Fruit fly (Drosophila melanogaster) whole organism, embryonic: ENCODE measurements around the gene mGluR.
A peak's percentile ranks its signal among the peaks of the same experiment; 100 is the strongest.

Experiments
- Ada2b ChIP-seq: fragments of 200-800 bp; sonication (Bioruptor generic); IDR thresholded peaks from 2 replicates; pipeline ENCODE4 v1.3.6; 2022; ENCODE audit warnings: missing biosample characterization, missing genetic modification characterization
- Atf6 ChIP-seq: fragments of 200-800 bp; sonication (Bioruptor generic); IDR thresholded peaks from 2 replicates; pipeline ENCODE4 v1.3.6; 2022; ENCODE audit warnings: missing biosample characterization, missing genetic modification characterization
- CG14710 ChIP-seq: fragments of 200-800 bp; sonication (Bioruptor generic); optimal IDR thresholded peaks from 3 replicates; lab custom pipeline; 2019; ENCODE audit warnings: missing biosample characterization, mild to moderate bottlenecking, missing genetic modification characterization, moderate library complexity
- CG1529 ChIP-seq: fragments of 200-800 bp; sonication (Bioruptor generic); optimal IDR thresholded peaks from 3 replicates; lab custom pipeline; 2018; ENCODE audit warnings: missing biosample characterization, missing genetic modification characterization
- CG1602 ChIP-seq: fragments of 200-800 bp; sonication (Bioruptor generic); optimal IDR thresholded peaks from 3 replicates; lab custom pipeline; 2016; ENCODE audit warnings: missing biosample characterization, missing genetic modification characterization
- CG18476 ChIP-seq: fragments of 200-800 bp; sonication (Bioruptor generic); optimal IDR thresholded peaks from 2 replicates; lab custom pipeline; 2016; ENCODE audit warnings: missing biosample characterization, mild to moderate bottlenecking, missing genetic modification characterization
- CG4282 ChIP-seq: fragments of 200-800 bp; sonication (Bioruptor generic); optimal IDR thresholded peaks from 2 replicates; lab custom pipeline; 2016; ENCODE audit warnings: missing biosample characterization, missing genetic modification characterization
- CG4360 ChIP-seq: fragments of 200-800 bp; sonication (Bioruptor generic); IDR thresholded peaks from 2 replicates; pipeline ENCODE4 v1.3.6; 2022; ENCODE audit warnings: missing biosample characterization, missing genetic modification characterization
- CG43689 ChIP-seq: fragments of 200-800 bp; sonication (Bioruptor generic); IDR thresholded peaks from 2 replicates; pipeline ENCODE4 v1.3.6; 2022; ENCODE audit warnings: missing biosample characterization, missing genetic modification characterization
- CG4424 ChIP-seq: fragments of 200-800 bp; sonication (Bioruptor generic); optimal IDR thresholded peaks from 3 replicates; lab custom pipeline; 2016; ENCODE audit warnings: missing biosample characterization, missing genetic modification characterization
- CG5180 ChIP-seq: fragments of 200-800 bp; sonication (Bioruptor generic); optimal IDR thresholded peaks from 3 replicates; lab custom pipeline; 2017; ENCODE audit warnings: missing biosample characterization, missing genetic modification characterization, mild to moderate bottlenecking, moderate library complexity, missing genetic modification reagents
- CG6813 ChIP-seq: fragments of 200-800 bp; sonication (Bioruptor generic); optimal IDR thresholded peaks from 2 replicates; lab custom pipeline; 2017; ENCODE audit warnings: missing biosample characterization, missing genetic modification characterization, mild to moderate bottlenecking, moderate library complexity, missing genetic modification reagents
- CG8359 ChIP-seq: fragments of 200-800 bp; sonication (Bioruptor generic); optimal IDR thresholded peaks from 2 replicates; lab custom pipeline; 2017; ENCODE audit warnings: missing biosample characterization, mild to moderate bottlenecking, missing genetic modification characterization, borderline replicate concordance
- CG9817 ChIP-seq: fragments of 200-800 bp; sonication (Bioruptor generic); optimal IDR thresholded peaks from 2 replicates; lab custom pipeline; 2018; ENCODE audit warnings: missing biosample characterization, mild to moderate bottlenecking, missing genetic modification characterization, moderate library complexity
- D ChIP-seq, 2 experiments: fragments of 200-800 bp in 1 of 2; fragments of >200 bp in 1 of 2; sonication (Bioruptor generic) in 1 of 2; optimal IDR thresholded peaks; 2 replicates in 1 of 2; 3 replicates in 1 of 2; lab custom pipeline; 2017; ENCODE audit warnings: mild to moderate bottlenecking in 1 of 2, missing biosample characterization in 1 of 2, missing genetic modification characterization in 1 of 2, missing genetic modification reagents in 1 of 2
- D19A ChIP-seq: fragments of 200-800 bp; optimal IDR thresholded peaks from 3 replicates; lab custom pipeline; 2019; ENCODE audit warnings: missing biosample characterization, mild to moderate bottlenecking, missing genetic modification characterization, moderate library complexity
- D19B ChIP-seq: fragments of 200-800 bp; sonication (Bioruptor generic); optimal IDR thresholded peaks from 2 replicates; lab custom pipeline; 2017; ENCODE audit warnings: missing biosample characterization, mild to moderate bottlenecking, missing genetic modification characterization
- Dp ChIP-seq: fragments of 200-800 bp; sonication (Bioruptor generic); optimal IDR thresholded peaks from 2 replicates; lab custom pipeline; 2018; ENCODE audit warnings: missing biosample characterization, mild to moderate bottlenecking, missing genetic modification characterization, moderate library complexity
- Drgx ChIP-seq: fragments of 200-800 bp; sonication (Bioruptor generic); IDR thresholded peaks from 2 replicates; pipeline ENCODE4 v1.3.6; 2022; ENCODE audit warnings: missing biosample characterization, missing genetic modification characterization
- Elba2 ChIP-seq: fragments of 200-800 bp; sonication (Bioruptor generic); optimal IDR thresholded peaks from 3 replicates; lab custom pipeline; 2016; ENCODE audit warnings: missing biosample characterization, missing genetic modification characterization
- Gug ChIP-seq: fragments of 200-800 bp; sonication (Bioruptor generic); IDR thresholded peaks from 4 replicates; pipeline ENCODE4 v1.3.6; 2022; ENCODE audit warnings: missing biosample characterization, missing genetic modification characterization
- HLH4C ChIP-seq: fragments of 200-800 bp; sonication (Bioruptor generic); IDR thresholded peaks from 3 replicates; pipeline ENCODE4 v1.3.6; 2022; ENCODE audit warnings: missing biosample characterization, missing genetic modification characterization; ENCODE audit not compliant: partially characterized antibody
- Jarid2 ChIP-seq: fragments of 200-800 bp; sonication (Bioruptor generic); optimal IDR thresholded peaks from 3 replicates; lab custom pipeline; 2017; ENCODE audit warnings: mild to moderate bottlenecking, missing biosample characterization, missing genetic modification reagents, missing genetic modification characterization
- Ptx1 ChIP-seq: fragments of 200-800 bp; sonication (Bioruptor generic); IDR thresholded peaks from 2 replicates; pipeline ENCODE4 v1.3.6; 2022; ENCODE audit warnings: missing biosample characterization, missing genetic modification characterization
- Rx ChIP-seq: fragments of 200-800 bp; sonication (Bioruptor generic); IDR thresholded peaks from 2 replicates; pipeline ENCODE4 v1.3.6; 2022; ENCODE audit warnings: missing biosample characterization, missing genetic modification characterization
- Spps ChIP-seq: fragments of 200-800 bp; sonication (Bioruptor generic); optimal IDR thresholded peaks from 2 replicates; lab custom pipeline; 2018; ENCODE audit warnings: missing biosample characterization, mild to moderate bottlenecking, missing genetic modification characterization
- TFAM ChIP-seq: fragments of 200-800 bp; sonication (Bioruptor generic); optimal IDR thresholded peaks from 2 replicates; lab custom pipeline; 2017; ENCODE audit warnings: missing biosample characterization, missing genetic modification characterization, inconsistent platforms
- Vsx1 ChIP-seq: fragments of 200-800 bp; sonication (Bioruptor generic); optimal IDR thresholded peaks from 2 replicates; lab custom pipeline; 2017; ENCODE audit warnings: missing biosample characterization, mild to moderate bottlenecking, missing genetic modification characterization, missing genetic modification reagents
- ap ChIP-seq: fragments of 200-800 bp; sonication (Bioruptor generic); IDR thresholded peaks from 2 replicates; pipeline ENCODE4 v1.3.6; 2022; ENCODE audit warnings: missing biosample characterization, missing genetic modification characterization
- bcd ChIP-seq: fragments of 200-800 bp; sonication (Bioruptor generic); optimal IDR thresholded peaks from 2 replicates; lab custom pipeline; 2017; ENCODE audit warnings: missing biosample characterization, mild to moderate bottlenecking, missing genetic modification characterization
- chn ChIP-seq: fragments of 200-800 bp; sonication (Bioruptor generic); optimal IDR thresholded peaks from 2 replicates; lab custom pipeline; 2016; ENCODE audit warnings: missing biosample characterization, missing genetic modification characterization
- corto ChIP-seq: fragments of 200-800 bp; sonication (Bioruptor generic); optimal IDR thresholded peaks from 2 replicates; lab custom pipeline; 2016; ENCODE audit warnings: missing biosample characterization, mild to moderate bottlenecking, missing genetic modification characterization, moderate library complexity
- crol ChIP-seq: fragments of 200-800 bp; sonication (Bioruptor generic); IDR thresholded peaks from 2 replicates; pipeline ENCODE4 v1.3.6; 2022; ENCODE audit warnings: missing biosample characterization, missing genetic modification characterization
- en ChIP-seq: fragments of 200-800 bp; sonication (Bioruptor generic); optimal IDR thresholded peaks from 2 replicates; lab custom pipeline; 2016; ENCODE audit warnings: missing biosample characterization, missing genetic modification characterization
- eyg ChIP-seq: fragments of 200-800 bp; sonication (Bioruptor generic); optimal IDR thresholded peaks from 3 replicates; lab custom pipeline; 2016; ENCODE audit warnings: missing biosample characterization, missing genetic modification characterization
- ftz-f1 ChIP-seq: fragments of 200-800 bp; sonication (Bioruptor generic); optimal IDR thresholded peaks from 2 replicates; lab custom pipeline; 2016; ENCODE audit warnings: missing biosample characterization, missing genetic modification characterization
- gce ChIP-seq: fragments of 200-800 bp; sonication (Bioruptor generic); IDR thresholded peaks from 3 replicates; pipeline ENCODE4 v1.3.6; 2022; ENCODE audit warnings: missing biosample characterization, missing genetic modification characterization
- gt ChIP-seq: fragments of 200-800 bp; sonication (Bioruptor generic); IDR thresholded peaks from 2 replicates; pipeline ENCODE4 v1.3.6; 2022; ENCODE audit warnings: missing biosample characterization, missing genetic modification characterization
- inv ChIP-seq: fragments of 200-800 bp; sonication (Bioruptor generic); IDR thresholded peaks from 2 replicates; pipeline ENCODE4 v1.3.6; 2022; ENCODE audit warnings: missing biosample characterization, missing genetic modification characterization; ENCODE audit not compliant: partially characterized antibody
- jigr1 ChIP-seq: fragments of 200-800 bp; sonication (Bioruptor generic); IDR thresholded peaks from 3 replicates; pipeline ENCODE4 v1.3.6; 2022; ENCODE audit warnings: missing biosample characterization, missing genetic modification characterization
- lbe ChIP-seq: fragments of 200-800 bp; sonication (Bioruptor generic); optimal IDR thresholded peaks from 2 replicates; lab custom pipeline; 2016; ENCODE audit warnings: missing biosample characterization, mild to moderate bottlenecking, missing genetic modification characterization
- pfk ChIP-seq: fragments of 200-800 bp; sonication (Bioruptor generic); optimal IDR thresholded peaks from 2 replicates; lab custom pipeline; 2018; ENCODE audit warnings: missing biosample characterization, mild to moderate bottlenecking, missing genetic modification characterization, moderate library complexity
- sim ChIP-seq: fragments of 200-800 bp; sonication (Bioruptor generic); IDR thresholded peaks from 2 replicates; pipeline ENCODE4 v1.3.6; 2022; ENCODE audit warnings: missing biosample characterization, missing genetic modification characterization
- slou ChIP-seq: fragments of 200-800 bp; sonication (Bioruptor generic); optimal IDR thresholded peaks from 3 replicates; lab custom pipeline; 2016; ENCODE audit warnings: missing biosample characterization, missing genetic modification characterization
- sr ChIP-seq: fragments of 200-800 bp; sonication (Bioruptor generic); IDR thresholded peaks from 3 replicates; pipeline ENCODE4 v1.3.6; 2022; ENCODE audit warnings: missing biosample characterization, missing genetic modification characterization
- tll ChIP-seq, 2 experiments: fragments of 200-800 bp in 1 of 2; fragments of >200 bp in 1 of 2; sonication (Bioruptor generic) in 1 of 2; optimal IDR thresholded peaks; 2 replicates each; lab custom pipeline; 2017 to 2019; ENCODE audit warnings: missing biosample characterization in 2 of 2, missing genetic modification characterization in 2 of 2, mild to moderate bottlenecking in 1 of 2, moderate library complexity in 1 of 2
- unpg ChIP-seq: fragments of 200-800 bp; sonication (Bioruptor generic); optimal IDR thresholded peaks from 3 replicates; lab custom pipeline; 2018; ENCODE audit warnings: missing biosample characterization, mild to moderate bottlenecking, missing genetic modification characterization, moderate library complexity
- vnd ChIP-seq: fragments of 200-800 bp; sonication (Bioruptor generic); IDR thresholded peaks from 3 replicates; pipeline ENCODE4 v1.3.6; 2022; ENCODE audit warnings: missing biosample characterization, missing genetic modification characterization; ENCODE audit not compliant: partially characterized antibody
- zfh2 ChIP-seq: fragments of 200-800 bp; sonication (Bioruptor generic); optimal IDR thresholded peaks from 2 replicates; lab custom pipeline; 2016; ENCODE audit warnings: missing biosample characterization, missing genetic modification characterization

Gene mGluR

DNA sequence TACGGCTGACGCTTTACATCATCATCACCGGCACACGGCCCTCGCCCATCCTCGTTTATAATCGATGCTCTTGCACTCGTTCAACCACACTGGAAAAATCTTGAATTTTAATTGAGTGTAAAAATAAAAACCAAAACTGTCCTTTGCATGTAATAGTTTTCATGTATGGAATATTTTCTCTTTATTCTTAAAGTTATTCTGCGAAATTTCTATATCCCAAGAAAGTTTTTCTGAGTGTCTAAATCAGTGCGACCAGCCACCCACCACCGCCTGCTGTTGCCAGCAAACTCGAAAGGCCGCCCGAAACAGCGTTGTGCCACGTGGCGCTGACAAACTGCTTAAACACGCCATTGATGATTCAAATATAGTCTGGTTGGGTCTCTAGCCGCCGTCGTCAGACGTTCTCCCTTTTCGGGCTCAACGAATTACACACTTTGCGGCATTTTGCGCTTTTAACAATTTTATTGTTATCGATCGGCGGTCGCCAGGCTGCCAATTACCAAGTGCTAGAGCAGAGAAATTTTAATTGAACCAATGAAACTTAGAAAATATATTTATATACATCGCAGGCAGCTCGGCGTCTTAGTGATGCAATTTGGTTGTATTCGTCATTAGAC is 46.3 kb downstream of the mGluR start (continued):
- TF ChIP-seq Ada2b (GFP tag; lab: Robert Waterston, UW) (peak; percentile 75; the same call in 1 of the 2 replicates), HLH4C (no peak), bcd (GFP tag; lab: Kevin White, UChicago) (peak; percentile 65), zfh2 (GFP tag; lab: Kevin White, UChicago) (no peak), CG4424 (peak; percentile 77), CG4282 (GFP tag; lab: Kevin White, UChicago) (peak; percentile 8), Elba2 (GFP tag; lab: Kevin White, UChicago) (no peak), CG14710 (tag; lab: Kevin White, UChicago) (peak; percentile 71), Vsx1 (GFP tag; lab: Kevin White, UChicago) (peak; percentile 42), lbe (GFP tag; lab: Kevin White, UChicago) (no peak), slou (peak; percentile 55), crol (GFP tag; lab: Robert Waterston, UW) (no peak), CG4360 (GFP tag; lab: Robert Waterston, UW) (0 out of 2 replicates have a peak, but pooled peaks have one; percentile 18), Dp (no peak), Ptx1 (no peak; the same call in 1 of the 2 replicates), CG1602 (GFP tag; lab: Kevin White, UChicago) (peak; percentile 64), Spps (tag; lab: Kevin White, UChicago) (peak; percentile 72), Rx (no peak; the same call in 1 of the 2 replicates), en (GFP tag; lab: Kevin White, UChicago) (peak; percentile 47), CG8359 (GFP tag; lab: Kevin White, UChicago) (peak; percentile 22), ap (GFP tag; lab: Robert Waterston, UW) (no peak; the same call in 1 of the 2 replicates), CG43689 (no peak), gce (peak; percentile 84), Atf6 (GFP tag; lab: Robert Waterston, UW) (peak; percentile 73; the same call in 1 of the 2 replicates), inv (GFP tag; lab: Robert Waterston, UW) (no peak), corto (GFP tag; lab: Kevin White, UChicago) (no peak), eyg (peak; percentile 50), pfk (no peak), CG9817 (no peak), Gug (GFP tag; lab: Robert Waterston, UW) (peak; percentile 52; the same call in 2 of the 4 replicates), TFAM (GFP tag; lab: Kevin White, UChicago) (no peak), ftz-f1 (GFP tag; lab: Kevin White, UChicago) (no peak), CG6813 (peak; percentile 53), CG1529 (peak; percentile 70), Jarid2 (peak; percentile 5), vnd (GFP tag; lab: Robert Waterston, UW) (no peak), sim (peak; percentile 81), jigr1 (GFP tag; lab: Robert Waterston, UW) (no peak), D (optimal IDR thresholded peaks at IDR 0.05; lab: Kevin White, UChicago) (no peak), D (GFP tag; optimal IDR thresholded peaks at IDR 0.05; lab: Kevin White, UChicago) (peak; percentile 76), D19B (GFP tag; lab: Kevin White, UChicago) (no peak), CG5180 (GFP tag; lab: Kevin White, UChicago) (no peak), chn (GFP tag; lab: Kevin White, UChicago) (peak; percentile 68), tll (GFP tag; optimal IDR thresholded peaks at IDR 0.05; lab: Kevin White, UChicago) (no peak), gt (GFP tag; lab: Robert Waterston, UW) (no peak), CG18476 (GFP tag; lab: Kevin White, UChicago) (peak; percentile 45), unpg (GFP tag; lab: Kevin White, UChicago) (peak; percentile 82), Drgx (no peak), D19A (tag; lab: Kevin White, UChicago) (peak; percentile 70), sr (GFP tag; lab: Robert Waterston, UW) (no peak)
